Worm (Caenorhabditis elegans) whole organism, L4/young adult: ENCODE measurements around the gene T28A8.6.

Source experiments
- W03F9.2 ChIP-seq: fragments of 150-350 bp; optimal IDR thresholded peaks from 2 replicates; lab custom pipeline; 2014; ENCODE audit warnings: missing biosample characterization, missing genetic modification characterization
- dao-5 ChIP-seq: sonication (generic microtip); optimal IDR thresholded peaks from 2 replicates; lab custom pipeline; 2016; ENCODE audit warnings: missing genotype, missing genetic modification characterization, moderate library complexity, missing compliant biosample characterization
- him-1 ChIP-seq: sonication (generic microtip); optimal IDR thresholded peaks from 2 replicates; lab custom pipeline; 2016; ENCODE audit warnings: missing genotype, missing genetic modification reagents, missing genetic modification characterization, missing compliant biosample characterization

ce11 chrIII:13461535-13461934 is 37.5 kb upstream of the T28A8.6 start:
- TF ChIP-seq him-1 (tag; lab: Kevin White, UChicago) (no peak), W03F9.2 (tag; lab: Kevin White, UChicago) (no peak), dao-5 (tag; lab: Kevin White, UChicago) (no peak)
